Worm (Caenorhabditis elegans): Measurements from ENCODE around the gene emc-2.

Gene emc-2

ce11 chrII:1320987-1321807 lies 15.3 kb upstream of the emc-2 start, which contains the start of gene vig-1:
Gene vig-1, plus strand, starts transcription at chrII:1321037.
- TF ChIP-seq mdl-1 (tag; optimal IDR thresholded peaks at IDR 0.05) (no peak), unc-62 (GFP tag; optimal IDR thresholded peaks at IDR 0.05) (no peak), nhr-12 (tag; optimal IDR thresholded peaks at IDR 0.05) (no peak), nhr-85 (tag) (no peak), efl-1 (optimal IDR thresholded peaks at IDR 0.05) (no peak), efl-1 (GFP tag; optimal IDR thresholded peaks at IDR 0.05 in 1 of 2) (peak in 1 of 2 experiments; percentile 87), ztf-11 (tag; optimal IDR thresholded peaks at IDR 0.05) (no peak), lin-14 (GFP tag; optimal IDR thresholded peaks at IDR 0.05) (no peak), lin-15B (tag; optimal IDR thresholded peaks at IDR 0.05) (no peak), mab-9 (GFP tag; IDR thresholded peaks at IDR 0.05) (peak; percentile 30; the same call in 1 of the 2 replicates), nhr-237 (tag; optimal IDR thresholded peaks at IDR 0.05) (no peak), unc-98 (GFP tag; IDR thresholded peaks at IDR 0.05) (no peak), sup-37 (GFP tag; optimal IDR thresholded peaks at IDR 0.05) (no peak), snpc-4 (tag; optimal IDR thresholded peaks at IDR 0.05) (no peak), nhr-90 (tag; optimal IDR thresholded peaks at IDR 0.05; ENCODE audit: poor library complexity) (no peak), unc-30 (tag; optimal IDR thresholded peaks at IDR 0.05) (no peak)

- TF ChIP-seq nhr-85 (tag) (peak; percentile 97), mef-2 (tag; optimal IDR thresholded peaks at IDR 0.05) (peak; percentile 68), lir-3 (tag; optimal IDR thresholded peaks at IDR 0.05; ENCODE audit: poor library complexity) (peak; percentile 78), hlh-17 (GFP tag; optimal IDR thresholded peaks at IDR 0.05; ENCODE audit: borderline replicate concordance) (no peak), ceh-8 (GFP tag; optimal IDR thresholded peaks at IDR 0.05) (peak; percentile 86), ztf-11 (tag; optimal IDR thresholded peaks at IDR 0.05) (peak; percentile 23 to 90), nhr-11 (tag; optimal IDR thresholded peaks at IDR 0.05) (peak; percentile 79), mdl-1 (tag; optimal IDR thresholded peaks at IDR 0.05) (peak in 1 of 2 experiments; percentile 92), mep-1 (tag; optimal IDR thresholded peaks at IDR 0.05) (peak; percentile 97), unc-30 (tag; optimal IDR thresholded peaks at IDR 0.05) (no peak), nhr-20 (tag; optimal IDR thresholded peaks at IDR 0.05) (peak; percentile 96), lin-14 (GFP tag; optimal IDR thresholded peaks at IDR 0.05) (peak; percentile 96), ceh-88 (GFP tag; IDR thresholded peaks at IDR 0.05) (peak; percentile 84), Y116A8C.19 (tag; optimal IDR thresholded peaks at IDR 0.05; ENCODE audit: borderline replicate concordance) (no peak), zip-4 (GFP tag; optimal IDR thresholded peaks at IDR 0.05) (peak; percentile 85), jun-1 (tag; optimal IDR thresholded peaks at IDR 0.05) (peak; percentile 93), unc-130 (tag; optimal IDR thresholded peaks at IDR 0.05) (peak; percentile 91), nhr-28 (tag; optimal IDR thresholded peaks at IDR 0.05) (no peak), egl-13 (tag; optimal IDR thresholded peaks at IDR 0.05) (peak; percentile 82), ztf-4 (tag; optimal IDR thresholded peaks at IDR 0.05) (peak; percentile 75), sup-37 (GFP tag; optimal IDR thresholded peaks at IDR 0.05) (peak; percentile 86), snpc-4 (tag; optimal IDR thresholded peaks at IDR 0.05) (peak; percentile 80), unc-98 (GFP tag; IDR thresholded peaks at IDR 0.05) (peak; percentile 70; the same call in 1 of the 2 replicates), lin-35 (GFP tag; optimal IDR thresholded peaks at IDR 0.05) (peak; percentile 99), F16B12.6 (tag; optimal IDR thresholded peaks at IDR 0.05) (peak; percentile 65), elt-2 (tag; optimal IDR thresholded peaks at IDR 0.05) (peak; percentile 91), C34B4.2 (tag; optimal IDR thresholded peaks at IDR 0.05) (peak; percentile 44), nhr-77 (tag; optimal IDR thresholded peaks at IDR 0.05) (peak; percentile 95), snu-23 (GFP tag; optimal IDR thresholded peaks at IDR 0.05) (peak; percentile 97), nhr-47 (tag; optimal IDR thresholded peaks at IDR 0.05) (peak; percentile 97), xbp-1 (tag; optimal IDR thresholded peaks at IDR 0.05) (peak; percentile 96), ceh-90 (tag; optimal IDR thresholded peaks at IDR 0.05) (no peak), alr-1 (tag; optimal IDR thresholded peaks at IDR 0.05; ENCODE audit: borderline replicate concordance) (no peak), aly-2 (tag; optimal IDR thresholded peaks at IDR 0.05) (peak; percentile 84), ceh-63 (GFP tag; optimal IDR thresholded peaks at IDR 0.05) (no peak), pqm-1 (tag; optimal IDR thresholded peaks at IDR 0.05) (peak; percentile 68), fkh-4 (tag; optimal IDR thresholded peaks at IDR 0.05; ENCODE audit: borderline replicate concordance) (no peak), ces-1 (GFP tag; optimal IDR thresholded peaks at IDR 0.05) (no peak), lsy-2 (tag; optimal IDR thresholded peaks at IDR 0.05) (peak; percentile 95 to 97), nhr-90 (tag; optimal IDR thresholded peaks at IDR 0.05; ENCODE audit: poor library complexity) (peak; percentile 97), skn-1 (tag; optimal IDR thresholded peaks at IDR 0.05) (peak; percentile 92)
Observed at ce11 chrII:1320412-1320811, 14.5 kb upstream of the emc-2 start.

Measured in whole organism, L1 larva.